Worm (Caenorhabditis elegans) whole organism, midembryonic: Measurements from ENCODE around the gene T22F3.11.
"Not testable (repeated sequence)": the region's sequence is repeated elsewhere in the genome, so short reads cannot be mapped to it uniquely, and the experiment has no call there.

ENCODE experiments used
- T22C8.4 ChIP-seq: fragments of 200-800 bp; sonication (Bioruptor generic); IDR thresholded peaks from 2 replicates; pipeline ENCODE4 v1.3.6; 2022; ENCODE audit warnings: missing genetic modification characterization, missing compliant biosample characterization
- cog-1 ChIP-seq: sonication (generic microtip); optimal IDR thresholded peaks from 2 replicates; lab custom pipeline; 2016; ENCODE audit warnings: missing genetic modification characterization, missing compliant biosample characterization
- flt-1 ChIP-seq: fragments of 200-800 bp; sonication (Bioruptor generic); IDR thresholded peaks from 2 replicates; pipeline ENCODE4 v1.3.6; 2022; ENCODE audit warnings: missing genetic modification characterization, missing compliant biosample characterization
- klf-2 ChIP-seq: fragments of 200-800 bp; sonication (Bioruptor generic); conservative IDR thresholded peaks from 2 replicates; pipeline ENCODE4 v1.3.6; 2022; ENCODE audit warnings: missing genetic modification reagents, missing genetic modification characterization, missing compliant biosample characterization
- med-1 ChIP-seq: sonication (generic microtip); optimal IDR thresholded peaks from 2 replicates; lab custom pipeline; 2017; ENCODE audit warnings: missing genetic modification characterization, mild to moderate bottlenecking, missing compliant biosample characterization, antibody characterized with exemption, missing genetic modification reagents; ENCODE audit not compliant: insufficient read depth
- ref-1 ChIP-seq: fragments of 200-800 bp; sonication (Bioruptor generic); conservative IDR thresholded peaks from 2 replicates; pipeline ENCODE4 v1.3.6; 2022; ENCODE audit warnings: missing genetic modification reagents, missing genetic modification characterization, missing compliant biosample characterization
- tab-1 ChIP-seq: fragments of 200-800 bp; sonication (Bioruptor generic); IDR thresholded peaks from 2 replicates; pipeline ENCODE4 v1.3.6; 2022; ENCODE audit warnings: missing genetic modification characterization, missing compliant biosample characterization
- ztf-23 ChIP-seq: fragments of 200-800 bp; sonication (Bioruptor generic); IDR thresholded peaks from 2 replicates; pipeline ENCODE4 v1.3.6; 2022; ENCODE audit warnings: missing genetic modification reagents, missing genetic modification characterization, missing compliant biosample characterization
- ztf-29 ChIP-seq: fragments of 200-800 bp; sonication (Bioruptor generic); IDR thresholded peaks from 2 replicates; pipeline ENCODE4 v1.3.6; 2022; ENCODE audit warnings: missing genetic modification reagents, missing genetic modification characterization, missing compliant biosample characterization

T22F3.11 gene

ce11 chrV:3632249-3633030 is 18.1 kb upstream of the T22F3.11 start:
- no peak for TF ChIP-seq ztf-23 (GFP tag; lab: Robert Waterston, UW)
- no peak for TF ChIP-seq cog-1 (tag; lab: Kevin White, UChicago)

- TF ChIP-seq tab-1 (GFP tag; lab: Robert Waterston, UW) (no peak), ztf-29 (no peak), klf-2 (GFP tag; lab: Robert Waterston, UW) (no peak), ref-1 (GFP tag; lab: Robert Waterston, UW) (no peak), T22C8.4 (GFP tag; lab: Robert Waterston, UW) (no peak), ztf-23 (GFP tag; lab: Robert Waterston, UW) (no peak), cog-1 (tag; lab: Kevin White, UChicago) (no peak)
Observed at ce11 chrV:3631591-3631990, 17.2 kb upstream of the T22F3.11 start, which contains the start of gene F59B1.6. Gene F59B1.6 (minus strand): TSS chrV:3631691.

ce11 chrV:3626944-3627343 is 12.6 kb upstream of the T22F3.11 start, which contains the start of gene F59B1.4:
Gene F59B1.4 (minus strand): TSS chrV:3627044.
- TF ChIP-seq flt-1 (no peak), med-1 (no peak), ztf-29 (no peak), T22C8.4 (GFP tag; lab: Robert Waterston, UW) (no peak), ztf-23 (GFP tag; lab: Robert Waterston, UW) (no peak), klf-2 (GFP tag; lab: Robert Waterston, UW) (no peak), tab-1 (GFP tag; lab: Robert Waterston, UW) (no peak), cog-1 (tag; lab: Kevin White, UChicago) (no peak), ref-1 (GFP tag; lab: Robert Waterston, UW) (no peak)

- TF ChIP-seq tab-1, ref-1, klf-2 (GFP tag; lab: Robert Waterston, UW): not testable (repeated sequence)
Observed at ce11 chrV:3620608-3621007, 6.3 kb upstream of the T22F3.11 start, which contains the start of gene srx-93. Gene srx-93 (minus strand): TSS chrV:3620708.

ce11 chrV:3616844-3617243 is 2.5 kb upstream of the T22F3.11 start:
- TF ChIP-seq T22C8.4 (GFP tag; lab: Robert Waterston, UW) = no peak
- TF ChIP-seq tab-1 (GFP tag; lab: Robert Waterston, UW) = no peak
- TF ChIP-seq ztf-29 = no peak
- TF ChIP-seq klf-2 (GFP tag; lab: Robert Waterston, UW) = no peak
- no peak for TF ChIP-seq flt-1
- TF ChIP-seq ztf-23 (GFP tag; lab: Robert Waterston, UW) = no peak
- TF ChIP-seq ref-1 (GFP tag; lab: Robert Waterston, UW) = no peak
- no peak for TF ChIP-seq cog-1 (tag; lab: Kevin White, UChicago)
- no peak for TF ChIP-seq med-1

- TF ChIP-seq klf-2 (GFP tag; lab: Robert Waterston, UW) (no peak), tab-1 (GFP tag; lab: Robert Waterston, UW) (no peak), flt-1 (no peak), ztf-23 (GFP tag; lab: Robert Waterston, UW) (no peak), ztf-29 (no peak), T22C8.4 (GFP tag; lab: Robert Waterston, UW) (no peak), cog-1 (tag; lab: Kevin White, UChicago) (no peak), ref-1 (GFP tag; lab: Robert Waterston, UW) (no peak), med-1 (no peak)
Observed at ce11 chrV:3613042-3613441, 1.3 kb downstream of the T22F3.11 start.

- TF ChIP-seq T22C8.4 (GFP tag; lab: Robert Waterston, UW) (no peak), med-1 (no peak), ref-1 (GFP tag; lab: Robert Waterston, UW) (no peak), ztf-29 (no peak), tab-1 (GFP tag; lab: Robert Waterston, UW) (no peak), ztf-23 (GFP tag; lab: Robert Waterston, UW) (no peak), cog-1 (tag; lab: Kevin White, UChicago) (no peak), flt-1 (no peak), klf-2 (GFP tag; lab: Robert Waterston, UW) (no peak)
Observed at ce11 chrV:3611654-3612053, 2.7 kb downstream of the T22F3.11 start, which contains the start of gene T22F3.10. Gene T22F3.10 (minus strand): TSS chrV:3611754.

- TF ChIP-seq tab-1 (GFP tag; lab: Robert Waterston, UW) (no peak), med-1 (no peak), ztf-23 (GFP tag; lab: Robert Waterston, UW) (no peak), T22C8.4 (GFP tag; lab: Robert Waterston, UW) (no peak), ref-1 (GFP tag; lab: Robert Waterston, UW) (no peak), cog-1 (tag; lab: Kevin White, UChicago) (no peak), klf-2 (GFP tag; lab: Robert Waterston, UW) (no peak), flt-1 (no peak), ztf-29 (no peak)
Observed at ce11 chrV:3610709-3611108, 3.6 kb downstream of the T22F3.11 start.

ce11 chrV:3606391-3606790 is 8.0 kb downstream of the T22F3.11 start:
- TF ChIP-seq ztf-29 = no peak
- TF ChIP-seq tab-1 (GFP tag; lab: Robert Waterston, UW) = no peak
- TF ChIP-seq T22C8.4 (GFP tag; lab: Robert Waterston, UW) = no peak
- TF ChIP-seq cog-1 (tag; lab: Kevin White, UChicago) = no peak
- TF ChIP-seq med-1 = no peak
- no peak for TF ChIP-seq ztf-23 (GFP tag; lab: Robert Waterston, UW)
- TF ChIP-seq klf-2 (GFP tag; lab: Robert Waterston, UW) = no peak
- TF ChIP-seq ref-1 (GFP tag; lab: Robert Waterston, UW) = no peak
- TF ChIP-seq flt-1 = no peak

- TF ChIP-seq med-1 (no peak), ztf-29 (no peak), klf-2 (GFP tag; lab: Robert Waterston, UW) (no peak), cog-1 (tag; lab: Kevin White, UChicago) (no peak), ref-1 (GFP tag; lab: Robert Waterston, UW) (no peak), flt-1 (no peak), T22C8.4 (GFP tag; lab: Robert Waterston, UW) (no peak), tab-1 (GFP tag; lab: Robert Waterston, UW) (no peak), ztf-23 (GFP tag; lab: Robert Waterston, UW) (no peak)
Observed at ce11 chrV:3605325-3605724, 9.0 kb downstream of the T22F3.11 start, which contains the start of gene T22F3.8. Gene T22F3.8 (minus strand): TSS chrV:3605425.
